Worm (Caenorhabditis elegans) whole organism, mixed stage, embryonic: ENCODE data around the gene F55A4.13.

ENCODE experiments used
- M03D4.4 ChIP-seq: sonication (generic microtip); optimal IDR thresholded peaks from 2 replicates; lab custom pipeline; 2017; ENCODE audit warnings: mild to moderate bottlenecking, missing genetic modification characterization, missing compliant biosample characterization
- bed-3 ChIP-seq: fragments of 200-800 bp; sonication (Bioruptor generic); optimal IDR thresholded peaks from 3 replicates; lab custom pipeline; 2018; ENCODE audit warnings: mild to moderate bottlenecking, missing genetic modification characterization, moderate library complexity, missing compliant biosample characterization
- blmp-1 ChIP-seq: fragments of 150-350 bp; optimal IDR thresholded peaks from 2 replicates; lab custom pipeline; 2014; ENCODE audit warnings: missing biosample characterization, missing genetic modification characterization
- ceh-39 ChIP-seq: fragments of 150-350 bp; optimal IDR thresholded peaks from 2 replicates; lab custom pipeline; 2014; ENCODE audit warnings: missing biosample characterization, missing genetic modification characterization
- ceh-43 ChIP-seq: fragments of 200-800 bp; sonication (Bioruptor generic); optimal IDR thresholded peaks from 2 replicates; lab custom pipeline; 2018; ENCODE audit warnings: mild to moderate bottlenecking, missing genetic modification characterization, moderate library complexity, missing compliant biosample characterization
- ceh-83 ChIP-seq: fragments of 200-800 bp; sonication (Bioruptor generic); optimal IDR thresholded peaks from 2 replicates; lab custom pipeline; 2018; ENCODE audit warnings: mild to moderate bottlenecking, missing genetic modification characterization, missing compliant biosample characterization
- ces-1 ChIP-seq: fragments of 150-350 bp; optimal IDR thresholded peaks from 2 replicates; lab custom pipeline; 2014; ENCODE audit warnings: missing biosample characterization, missing genetic modification reagents, missing genetic modification characterization
- cnd-1 ChIP-seq: fragments of 200-800 bp; sonication (Bioruptor generic); optimal IDR thresholded peaks from 2 replicates; lab custom pipeline; 2018; ENCODE audit warnings: mild to moderate bottlenecking, missing genetic modification characterization, missing compliant biosample characterization
- drap-1 ChIP-seq: fragments of 200-800 bp; sonication (Bioruptor generic); optimal IDR thresholded peaks from 3 replicates; lab custom pipeline; 2018; ENCODE audit warnings: mild to moderate bottlenecking, missing genetic modification characterization, missing compliant biosample characterization
- elt-1 ChIP-seq: sonication (generic microtip); optimal IDR thresholded peaks from 2 replicates; lab custom pipeline; 2017; ENCODE audit warnings: missing genetic modification characterization, mild to moderate bottlenecking, missing compliant biosample characterization, antibody characterized with exemption, moderate library complexity, borderline replicate concordance; ENCODE audit not compliant: insufficient read depth
- elt-3 ChIP-seq: fragments of 150-350 bp; optimal IDR thresholded peaks from 2 replicates; lab custom pipeline; 2014; ENCODE audit warnings: missing biosample characterization, missing genetic modification characterization
- flh-1 ChIP-seq: fragments of 200-800 bp; sonication (Bioruptor generic); optimal IDR thresholded peaks from 2 replicates; lab custom pipeline; 2018; ENCODE audit warnings: mild to moderate bottlenecking, missing genetic modification characterization, moderate library complexity, missing compliant biosample characterization
- ham-2 ChIP-seq: fragments of 200-800 bp; sonication (Bioruptor generic); optimal IDR thresholded peaks from 2 replicates; lab custom pipeline; 2018; ENCODE audit warnings: mild to moderate bottlenecking, missing genetic modification characterization, missing compliant biosample characterization
- hlh-1 ChIP-seq: fragments of 150-350 bp; optimal IDR thresholded peaks from 2 replicates; lab custom pipeline; 2014; ENCODE audit warnings: missing biosample characterization, missing genetic modification reagents, missing genetic modification characterization
- lin-13 ChIP-seq: fragments of 150-350 bp; optimal IDR thresholded peaks from 2 replicates; lab custom pipeline; 2014; ENCODE audit warnings: missing biosample characterization, missing genetic modification characterization
- lin-32 ChIP-seq: fragments of 200-800 bp; sonication (Bioruptor generic); optimal IDR thresholded peaks from 2 replicates; lab custom pipeline; 2018; ENCODE audit warnings: mild to moderate bottlenecking, missing genetic modification characterization, missing compliant biosample characterization
- lsy-2 ChIP-seq: fragments of 150-350 bp; optimal IDR thresholded peaks from 2 replicates; lab custom pipeline; 2014; ENCODE audit warnings: missing biosample characterization, missing genetic modification characterization
- mab-5 ChIP-seq: fragments of 150-350 bp; optimal IDR thresholded peaks from 2 replicates; lab custom pipeline; 2014; ENCODE audit warnings: missing biosample characterization, missing genetic modification characterization
- mep-1 ChIP-seq: fragments of 150-350 bp; optimal IDR thresholded peaks from 2 replicates; lab custom pipeline; 2017; ENCODE audit warnings: missing biosample characterization, missing genetic modification reagents, missing genetic modification characterization, inconsistent platforms
- mls-2 ChIP-seq: sonication (generic microtip); optimal IDR thresholded peaks from 2 replicates; lab custom pipeline; 2016; ENCODE audit warnings: mild to moderate bottlenecking, missing genetic modification characterization, moderate library complexity, missing compliant biosample characterization
- nhr-12 ChIP-seq: fragments of 150-350 bp; optimal IDR thresholded peaks from 2 replicates; lab custom pipeline; 2014; ENCODE audit warnings: missing biosample characterization, missing genetic modification characterization
- nhr-2 ChIP-seq: fragments of 150-350 bp; optimal IDR thresholded peaks from 2 replicates; lab custom pipeline; 2014; ENCODE audit warnings: missing biosample characterization, missing genetic modification characterization
- nhr-237 ChIP-seq: fragments of 150-350 bp; optimal IDR thresholded peaks from 2 replicates; lab custom pipeline; 2014; ENCODE audit warnings: missing biosample characterization, missing genetic modification characterization
- nhr-28 ChIP-seq: fragments of 150-350 bp; optimal IDR thresholded peaks from 2 replicates; lab custom pipeline; 2014; ENCODE audit warnings: missing biosample characterization, missing genetic modification characterization
- nhr-76 ChIP-seq: sonication (generic microtip); optimal IDR thresholded peaks from 2 replicates; lab custom pipeline; 2017; ENCODE audit warnings: missing biosample characterization, missing genetic modification characterization
- pha-4 ChIP-seq: fragments of 150-350 bp; optimal IDR thresholded peaks from 2 replicates; lab custom pipeline; 2018; ENCODE audit warnings: missing biosample characterization, missing genetic modification reagents, missing genetic modification characterization
- sem-2 ChIP-seq: fragments of 200-800 bp; sonication (Bioruptor generic); optimal IDR thresholded peaks from 2 replicates; lab custom pipeline; 2018; ENCODE audit warnings: mild to moderate bottlenecking, missing genetic modification characterization, missing compliant biosample characterization
- snpc-4 ChIP-seq: fragments of 150-350 bp; optimal IDR thresholded peaks from 2 replicates; lab custom pipeline; 2014; ENCODE audit warnings: missing biosample characterization, missing genetic modification characterization
- sptf-1 ChIP-seq: sonication (generic microtip); optimal IDR thresholded peaks from 2 replicates; lab custom pipeline; 2017; ENCODE audit warnings: mild to moderate bottlenecking, missing genetic modification characterization, moderate library complexity, missing compliant biosample characterization
- tbx-8 ChIP-seq: fragments of 200-800 bp; sonication (Bioruptor generic); optimal IDR thresholded peaks from 2 replicates; lab custom pipeline; 2018; ENCODE audit warnings: mild to moderate bottlenecking, missing genetic modification characterization, moderate library complexity, missing compliant biosample characterization
- unc-120 ChIP-seq: sonication (generic microtip); optimal IDR thresholded peaks from 2 replicates; lab custom pipeline; 2017; ENCODE audit warnings: missing genetic modification characterization, missing compliant biosample characterization; ENCODE audit not compliant: poor library complexity, severe bottlenecking
- unc-39 ChIP-seq: fragments of 150-350 bp; optimal IDR thresholded peaks from 2 replicates; lab custom pipeline; 2014; ENCODE audit warnings: missing biosample characterization, missing genetic modification characterization
- unc-62 ChIP-seq: fragments of 150-350 bp; optimal IDR thresholded peaks from 2 replicates; lab custom pipeline; 2014; ENCODE audit warnings: missing biosample characterization, missing genetic modification reagents, missing genetic modification characterization
- zip-8 ChIP-seq: fragments of 150-350 bp; optimal IDR thresholded peaks from 2 replicates; lab custom pipeline; 2014; ENCODE audit warnings: missing biosample characterization, missing genetic modification characterization
- ztf-11 ChIP-seq: fragments of 150-350 bp; optimal IDR thresholded peaks from 2 replicates; lab custom pipeline; 2014; ENCODE audit warnings: missing biosample characterization, missing genetic modification characterization

The F55A4.13 gene

ce11 chrX:1051041-1051440 lies 33.7 kb upstream of the F55A4.13 start:
- TF ChIP-seq ceh-39 (tag; lab: Kevin White, UChicago) (no peak), unc-120 (tag; lab: Kevin White, UChicago) (peak; percentile 1), unc-62 (peak; percentile 79)

DNA sequence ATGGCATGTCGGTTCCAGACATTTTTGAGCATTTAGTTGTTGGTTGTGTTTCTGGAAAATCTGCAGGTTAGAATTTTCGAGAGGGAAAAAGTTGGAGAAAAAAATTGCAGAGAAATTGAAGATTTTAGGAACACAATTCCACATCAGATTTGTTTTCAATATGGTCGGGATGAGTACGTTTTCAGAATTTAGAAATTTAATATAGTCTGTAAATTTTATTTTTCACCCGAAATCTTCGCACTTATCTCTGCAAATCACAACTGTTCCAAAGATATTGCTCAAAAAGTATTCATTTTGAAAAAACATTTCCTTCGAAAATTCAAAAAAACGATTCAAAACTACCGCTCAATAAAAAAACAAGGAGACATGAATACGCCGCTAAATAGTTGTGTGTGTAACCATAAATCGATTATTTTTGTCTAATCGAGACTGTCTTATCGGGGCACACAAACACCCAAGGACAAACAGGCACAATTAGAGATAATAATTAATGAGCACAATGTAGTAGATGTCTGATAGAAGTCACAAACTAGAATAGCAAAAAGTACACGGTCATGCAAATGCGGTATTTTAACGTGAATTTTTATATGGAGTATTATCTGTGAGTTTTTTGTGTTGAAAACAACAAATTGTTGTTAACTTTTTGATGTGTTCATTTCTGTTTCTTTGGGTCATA lies 28.9 kb upstream of the F55A4.13 start, which contains the start of gene vpat-1:
TSS of gene vpat-1 (minus strand) at position 51 of the 676 bp plus-strand sequence.
- no peak for TF ChIP-seq flh-1 (GFP tag; lab: Kevin White, UChicago)
- no peak for TF ChIP-seq pha-4 (tag; lab: Kevin White, UChicago)
- no peak for TF ChIP-seq nhr-28 (tag; lab: Kevin White, UChicago)
- no peak for TF ChIP-seq sptf-1 (tag; lab: Kevin White, UChicago)
- TF ChIP-seq unc-39, result no peak
- TF ChIP-seq elt-1 (tag; lab: Kevin White, UChicago), result no peak
- TF ChIP-seq hlh-1 (tag; lab: Kevin White, UChicago), result no peak
- TF ChIP-seq lin-32 (GFP tag; lab: Kevin White, UChicago), result no peak
- TF ChIP-seq nhr-12 (tag; lab: Kevin White, UChicago), result no peak
- TF ChIP-seq unc-120 (tag; lab: Kevin White, UChicago), result no peak
- no peak for TF ChIP-seq nhr-2 (tag; lab: Kevin White, UChicago)
- TF ChIP-seq ham-2 (GFP tag; lab: Kevin White, UChicago), result no peak

DNA sequence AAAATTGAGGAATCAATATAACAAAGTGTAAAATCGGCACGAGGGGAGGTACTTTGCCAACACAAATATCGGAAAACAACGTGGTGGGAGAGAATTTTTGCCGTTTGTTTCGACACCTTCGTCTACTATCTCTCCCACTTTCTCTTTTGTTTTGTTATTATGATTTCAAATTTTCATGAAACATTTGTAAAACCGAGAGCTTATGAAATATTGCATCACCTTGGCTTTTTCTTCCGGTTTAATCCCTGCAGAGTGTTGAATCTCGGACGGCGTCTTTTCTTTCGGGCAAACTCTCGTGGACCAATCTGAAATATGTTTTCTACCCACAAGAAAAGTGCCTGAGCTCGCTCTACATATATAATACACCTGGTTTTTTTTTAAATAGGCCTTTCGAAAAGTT lies 27.0 kb upstream of the F55A4.13 start:
- TF ChIP-seq lsy-2 (tag; lab: Kevin White, UChicago), result no peak

- TF ChIP-seq nhr-2 (tag; lab: Kevin White, UChicago), result no peak
- no peak for TF ChIP-seq nhr-12 (tag; lab: Kevin White, UChicago)
- TF ChIP-seq sem-2 (GFP tag; lab: Kevin White, UChicago), result no peak
These were observed 21.0 kb upstream of the F55A4.13 start, which contains the start of gene F55A4.7 for ce11 chrX:1038347-1038746. F55A4.7 (minus strand) TSS chrX:1038447.

- TF ChIP-seq cnd-1 (tag; lab: Kevin White, UChicago) (peak; percentile 0), mep-1 (tag; lab: Kevin White, UChicago) (peak; percentile 14), mls-2 (tag; lab: Kevin White, UChicago) (no peak), elt-3 (tag; lab: Kevin White, UChicago) (no peak), sem-2 (GFP tag; lab: Kevin White, UChicago) (no peak), nhr-12 (tag; lab: Kevin White, UChicago) (no peak), lin-32 (GFP tag; lab: Kevin White, UChicago) (no peak), unc-62 (no peak), tbx-8 (GFP tag; lab: Kevin White, UChicago) (no peak), snpc-4 (tag; lab: Kevin White, UChicago) (no peak), zip-8 (tag; lab: Kevin White, UChicago) (no peak), ceh-39 (tag; lab: Kevin White, UChicago) (peak; percentile 27), flh-1 (GFP tag; lab: Kevin White, UChicago) (no peak), ces-1 (GFP tag; lab: Kevin White, UChicago) (peak; percentile 19), nhr-2 (tag; lab: Kevin White, UChicago) (no peak), nhr-76 (tag; lab: Kevin White, UChicago) (no peak), ham-2 (GFP tag; lab: Kevin White, UChicago) (no peak), ztf-11 (tag; lab: Kevin White, UChicago) (no peak), ceh-83 (GFP tag; lab: Kevin White, UChicago) (no peak), ceh-43 (GFP tag; lab: Kevin White, UChicago) (no peak), drap-1 (GFP tag; lab: Kevin White, UChicago) (no peak), lsy-2 (tag; lab: Kevin White, UChicago) (peak; percentile 7), mab-5 (tag; lab: Kevin White, UChicago) (no peak), lin-13 (peak; percentile 7), pha-4 (tag; lab: Kevin White, UChicago) (peak; percentile 45), elt-1 (tag; lab: Kevin White, UChicago) (no peak), unc-120 (tag; lab: Kevin White, UChicago) (no peak), nhr-28 (tag; lab: Kevin White, UChicago) (no peak), hlh-1 (tag; lab: Kevin White, UChicago) (peak; percentile 16), bed-3 (GFP tag; lab: Kevin White, UChicago) (no peak), sptf-1 (tag; lab: Kevin White, UChicago) (no peak), unc-39 (no peak), M03D4.4 (tag; lab: Kevin White, UChicago) (no peak), blmp-1 (no peak), nhr-237 (tag; lab: Kevin White, UChicago) (no peak)
These were observed 17.8 kb upstream of the F55A4.13 start, which contains the start of the genes stau-1 and sec-22 for ce11 chrX:1035039-1035598. stau-1 (minus strand) TSS chrX:1035286. sec-22 (plus strand) TSS chrX:1035548.
